Worm (Caenorhabditis elegans) whole organism, midembryonic: ENCODE measurements around the gene abf-4.

Experiments used
- cog-1 ChIP-seq: sonication (generic microtip); optimal IDR thresholded peaks from 2 replicates; lab custom pipeline; 2016; ENCODE audit warnings: missing genetic modification characterization, missing compliant biosample characterization
- flt-1 ChIP-seq: fragments of 200-800 bp; sonication (Bioruptor generic); IDR thresholded peaks from 2 replicates; pipeline ENCODE4 v1.3.6; 2022; ENCODE audit warnings: missing genetic modification characterization, missing compliant biosample characterization
- med-1 ChIP-seq: sonication (generic microtip); optimal IDR thresholded peaks from 2 replicates; lab custom pipeline; 2017; ENCODE audit warnings: missing genetic modification characterization, mild to moderate bottlenecking, missing compliant biosample characterization, antibody characterized with exemption, missing genetic modification reagents; ENCODE audit not compliant: insufficient read depth
- ref-1 ChIP-seq: fragments of 200-800 bp; sonication (Bioruptor generic); conservative IDR thresholded peaks from 2 replicates; pipeline ENCODE4 v1.3.6; 2022; ENCODE audit warnings: missing genetic modification reagents, missing genetic modification characterization, missing compliant biosample characterization

ce11 chrV:20556260-20556659, 1.9 kb downstream of the abf-4 start, which contains the start of gene Y38H6C.23:
- TF ChIP-seq ref-1 (GFP tag; lab: Robert Waterston, UW) (no peak), med-1 (GFP tag; lab: Kevin White, UChicago) (no peak), cog-1 (tag; lab: Kevin White, UChicago) (no peak), flt-1 (GFP tag; lab: Robert Waterston, UW) (no peak)
